Worm (Caenorhabditis elegans) whole organism, young adult: ENCODE data around the gene Y14H12A.1.
A peak's percentile ranks its signal among the peaks of the same experiment; 100 is the strongest.

ENCODE experiments used
- B0261.1 ChIP-seq: sonication (generic microtip); optimal IDR thresholded peaks from 2 replicates; lab custom pipeline; 2016; ENCODE audit warnings: mild to moderate bottlenecking, missing genetic modification characterization, moderate library complexity, missing compliant biosample characterization
- D2030.7 ChIP-seq: fragments of 200-800 bp; sonication (Bioruptor generic); IDR thresholded peaks from 2 replicates; pipeline ENCODE4 v1.3.6; 2022; ENCODE audit warnings: missing genetic modification reagents, missing genetic modification characterization, missing compliant biosample characterization
- F10E7.11 ChIP-seq: sonication (generic microtip); optimal IDR thresholded peaks from 2 replicates; lab custom pipeline; 2017; ENCODE audit warnings: mild to moderate bottlenecking, missing genetic modification characterization, moderate library complexity, missing compliant biosample characterization
- F55B11.4 ChIP-seq: sonication (generic microtip); optimal IDR thresholded peaks from 2 replicates; lab custom pipeline; 2016; ENCODE audit warnings: missing compliant biosample characterization, missing genetic modification characterization, borderline replicate concordance; ENCODE audit not compliant: insufficient read depth
- Y56A3A.18 ChIP-seq: fragments of 200-800 bp; sonication (Bioruptor generic); IDR thresholded peaks from 2 replicates; pipeline ENCODE4 v1.3.6; 2022; ENCODE audit warnings: missing genetic modification reagents, missing genetic modification characterization, missing compliant biosample characterization
- Y79H2A.3 ChIP-seq: fragments of 200-800 bp; sonication (Bioruptor generic); conservative IDR thresholded peaks from 2 replicates; pipeline ENCODE4 v1.3.6; 2022; ENCODE audit warnings: missing genetic modification reagents, missing genetic modification characterization, missing compliant biosample characterization
- attf-3 ChIP-seq: fragments of 200-800 bp; sonication (Bioruptor generic); conservative IDR thresholded peaks from 2 replicates; pipeline ENCODE4 v1.3.6; 2022; ENCODE audit warnings: missing genetic modification reagents, missing genetic modification characterization, missing compliant biosample characterization
- bed-1 ChIP-seq: fragments of 200-800 bp; sonication (Bioruptor generic); IDR thresholded peaks from 2 replicates; pipeline ENCODE4 v1.3.6; 2022; ENCODE audit warnings: missing genetic modification reagents, missing genetic modification characterization, missing compliant biosample characterization
- bed-2 ChIP-seq: fragments of 200-800 bp; sonication (Bioruptor generic); IDR thresholded peaks from 2 replicates; pipeline ENCODE4 v1.3.6; 2022; ENCODE audit warnings: missing genetic modification reagents, missing genetic modification characterization, missing compliant biosample characterization
- ccch-3 ChIP-seq: fragments of 200-800 bp; sonication (Bioruptor generic); optimal IDR thresholded peaks from 2 replicates; lab custom pipeline; 2018; ENCODE audit warnings: mild to moderate bottlenecking, missing genetic modification characterization, missing compliant biosample characterization
- cebp-1 ChIP-seq, 2 experiments: fragments of 200-800 bp in 1 of 2; sonication (Bioruptor generic) in 1 of 2; sonication (generic microtip) in 1 of 2; IDR thresholded peaks in 1 of 2; optimal IDR thresholded peaks in 1 of 2; 2 replicates each; pipeline versions ENCODE4 v1.3.6 to Lab custom; 2017 to 2022; ENCODE audit warnings: missing compliant biosample characterization in 2 of 2, missing genetic modification characterization in 2 of 2, mild to moderate bottlenecking in 1 of 2, missing genetic modification reagents in 1 of 2, moderate library complexity in 1 of 2
- ceh-58 ChIP-seq: fragments of 200-800 bp; sonication (Bioruptor generic); IDR thresholded peaks from 2 replicates; pipeline ENCODE4 v1.3.6; 2022; ENCODE audit warnings: missing genetic modification characterization, missing compliant biosample characterization
- chd-7 ChIP-seq: sonication (generic microtip); optimal IDR thresholded peaks from 2 replicates; lab custom pipeline; 2016; ENCODE audit warnings: mild to moderate bottlenecking, missing genetic modification characterization, moderate library complexity, missing compliant biosample characterization
- dpff-1 ChIP-seq: sonication (generic microtip); optimal IDR thresholded peaks from 2 replicates; lab custom pipeline; 2017; ENCODE audit warnings: mild to moderate bottlenecking, missing genetic modification characterization, missing compliant biosample characterization
- egl-44 ChIP-seq: fragments of 200-800 bp; sonication (Bioruptor generic); IDR thresholded peaks from 2 replicates; pipeline ENCODE4 v1.3.6; 2022; ENCODE audit warnings: missing genetic modification reagents, missing genetic modification characterization, missing compliant biosample characterization
- egrh-3 ChIP-seq: fragments of 200-800 bp; sonication (Bioruptor generic); IDR thresholded peaks from 2 replicates; pipeline ENCODE4 v1.3.6; 2022; ENCODE audit warnings: missing genetic modification reagents, missing genetic modification characterization, missing compliant biosample characterization
- lag-1 ChIP-seq: fragments of 200-800 bp; sonication (Bioruptor generic); IDR thresholded peaks from 2 replicates; pipeline ENCODE4 v1.3.6; 2022; ENCODE audit warnings: missing genetic modification reagents, missing genetic modification characterization, missing compliant biosample characterization
- lin-40 ChIP-seq: sonication (generic microtip); optimal IDR thresholded peaks from 2 replicates; lab custom pipeline; 2016; ENCODE audit warnings: missing genetic modification characterization, mild to moderate bottlenecking, missing compliant biosample characterization, missing genotype, missing genetic modification reagents
- lin-54 ChIP-seq: fragments of 200-800 bp; sonication (Bioruptor generic); optimal IDR thresholded peaks from 2 replicates; lab custom pipeline; 2018; ENCODE audit warnings: mild to moderate bottlenecking, missing genetic modification characterization, missing compliant biosample characterization
- madf-3 ChIP-seq: fragments of 200-800 bp; sonication (Bioruptor generic); IDR thresholded peaks from 2 replicates; pipeline ENCODE4 v1.3.6; 2022; ENCODE audit warnings: missing genetic modification reagents, missing genetic modification characterization, missing compliant biosample characterization
- madf-8 ChIP-seq: fragments of 200-800 bp; sonication (Bioruptor generic); conservative IDR thresholded peaks from 2 replicates; pipeline ENCODE4 v1.3.6; 2022; ENCODE audit warnings: missing genetic modification reagents, missing genetic modification characterization, missing compliant biosample characterization
- mcd-1 ChIP-seq: fragments of 200-800 bp; sonication (Bioruptor generic); IDR thresholded peaks from 2 replicates; pipeline ENCODE4 v1.3.6; 2022; ENCODE audit warnings: missing genetic modification reagents, missing genetic modification characterization, missing compliant biosample characterization
- mxl-1 ChIP-seq: sonication (generic microtip); optimal IDR thresholded peaks from 2 replicates; lab custom pipeline; 2016; ENCODE audit warnings: missing genetic modification characterization, missing compliant biosample characterization
- nhr-80 ChIP-seq: sonication (generic microtip); optimal IDR thresholded peaks from 2 replicates; lab custom pipeline; 2016; ENCODE audit warnings: missing genetic modification characterization, missing compliant biosample characterization
- nhr-90 ChIP-seq: sonication (generic microtip); optimal IDR thresholded peaks from 2 replicates; lab custom pipeline; 2016; ENCODE audit warnings: missing genotype, mild to moderate bottlenecking, missing genetic modification characterization, missing compliant biosample characterization
- repo-1 ChIP-seq: sonication (generic microtip); optimal IDR thresholded peaks from 2 replicates; lab custom pipeline; 2017; ENCODE audit warnings: mild to moderate bottlenecking, missing genetic modification characterization, missing compliant biosample characterization
- sea-2 ChIP-seq: fragments of 200-800 bp; sonication (Bioruptor generic); IDR thresholded peaks from 2 replicates; pipeline ENCODE4 v1.3.6; 2022; ENCODE audit warnings: missing genetic modification characterization, missing compliant biosample characterization
- snpc-1.3 ChIP-seq: sonication (generic microtip); optimal IDR thresholded peaks from 2 replicates; lab custom pipeline; 2017; ENCODE audit warnings: missing genetic modification characterization, mild to moderate bottlenecking, missing compliant biosample characterization, antibody characterized with exemption, moderate library complexity, missing genotype, missing genetic modification reagents; ENCODE audit not compliant: insufficient read depth
- snpc-4 ChIP-seq, 5 experiments: fragments of 150-350 bp in 1 of 5; sonication (generic microtip) in 4 of 5; optimal IDR thresholded peaks; 2 replicates each; lab custom pipeline; 2014 to 2018; ENCODE audit warnings: missing genetic modification characterization in 5 of 5, missing biosample characterization in 3 of 5, antibody characterized with exemption in 2 of 5, mild to moderate bottlenecking in 2 of 5, missing compliant biosample characterization in 2 of 5, missing genotype in 2 of 5, moderate library complexity in 2 of 5, missing genetic modification reagents in 1 of 5
- tbp1 ChIP-seq: fragments of 200-800 bp; sonication (Bioruptor generic); optimal IDR thresholded peaks from 2 replicates; lab custom pipeline; 2018; ENCODE audit warnings: mild to moderate bottlenecking, missing genetic modification characterization, missing compliant biosample characterization
- tlf-1 ChIP-seq: fragments of 200-800 bp; sonication (Bioruptor generic); optimal IDR thresholded peaks from 2 replicates; lab custom pipeline; 2018; ENCODE audit warnings: mild to moderate bottlenecking, missing genetic modification characterization, missing compliant biosample characterization
- unc-62 ChIP-seq: fragments of 150-350 bp; optimal IDR thresholded peaks from 2 replicates; lab custom pipeline; 2014; ENCODE audit warnings: missing biosample characterization, missing genetic modification reagents, missing genetic modification characterization
- zfh-2 ChIP-seq: fragments of 200-800 bp; sonication (Bioruptor generic); conservative IDR thresholded peaks from 2 replicates; pipeline ENCODE4 v1.3.6; 2022; ENCODE audit warnings: missing genetic modification reagents, missing genetic modification characterization, missing compliant biosample characterization
- ztf-18 ChIP-seq: sonication (generic microtip); optimal IDR thresholded peaks from 2 replicates; lab custom pipeline; 2016; ENCODE audit warnings: missing genotype, mild to moderate bottlenecking, missing genetic modification characterization, missing compliant biosample characterization

Y14H12A.1 gene

ce11 chrII:3972153-3972552 lies 20.8 kb upstream of the Y14H12A.1 start, which contains the start of gene K10G6.9:
Gene K10G6.9 (plus strand): TSS chrII:3972262.
- TF ChIP-seq sea-2 (GFP tag; lab: Robert Waterston, UW): no peak
- TF ChIP-seq unc-62 (GFP tag; lab: Kevin White, UChicago): no peak
- TF ChIP-seq Y79H2A.3 (GFP tag; lab: Robert Waterston, UW): 0 out of 2 replicates have a peak, but pooled peaks have one; percentile 70

ce11 chrII:3974953-3975352 lies 18.0 kb upstream of the Y14H12A.1 start, which contains the start of gene cank-26:
Gene cank-26 (minus strand): TSS chrII:3975065.
- TF ChIP-seq repo-1 (tag; lab: Kevin White, UChicago): no peak
- no peak for TF ChIP-seq mxl-1
- no peak for TF ChIP-seq D2030.7 (GFP tag; lab: Robert Waterston, UW)
- no peak for TF ChIP-seq sea-2 (GFP tag; lab: Robert Waterston, UW)
- no peak for TF ChIP-seq Y56A3A.18 (GFP tag; lab: Robert Waterston, UW)
- TF ChIP-seq ceh-58 (GFP tag; lab: Robert Waterston, UW): no peak
- TF ChIP-seq snpc-1.3: no peak
- no peak for TF ChIP-seq mcd-1 (GFP tag; lab: Robert Waterston, UW)
- TF ChIP-seq egrh-3 (GFP tag; lab: Robert Waterston, UW): no peak

- TF ChIP-seq zfh-2: no peak
- no peak for TF ChIP-seq cebp-1 (GFP tag; IDR thresholded peaks at IDR 0.05; lab: Robert Waterston, UW)
- TF ChIP-seq cebp-1 (tag; optimal IDR thresholded peaks at IDR 0.05; lab: Kevin White, UChicago): no peak
- TF ChIP-seq ccch-3 (GFP tag; lab: Kevin White, UChicago): no peak
- no peak for TF ChIP-seq snpc-4 (GFP tag; optimal IDR thresholded peaks at IDR 0.05; lab: Kevin White, UChicago)
- no peak for TF ChIP-seq snpc-4 (tag; optimal IDR thresholded peaks at IDR 0.05; lab: Kevin White, UChicago)
- no peak for TF ChIP-seq F10E7.11 (tag; lab: Kevin White, UChicago)
- no peak for TF ChIP-seq lag-1
- no peak for TF ChIP-seq tlf-1 (GFP tag; lab: Kevin White, UChicago)
- no peak for TF ChIP-seq chd-7 (tag; lab: Kevin White, UChicago)
- TF ChIP-seq ztf-18: no peak
- TF ChIP-seq repo-1 (tag; lab: Kevin White, UChicago): no peak
- TF ChIP-seq madf-3 (GFP tag; lab: Robert Waterston, UW): no peak
Observed at ce11 chrII:3975942-3976341, 17.1 kb upstream of the Y14H12A.1 start, which contains the start of gene dos-2. Gene dos-2 (plus strand): TSS chrII:3976242.

- TF ChIP-seq B0261.1: no peak
- TF ChIP-seq nhr-80 (tag; lab: Kevin White, UChicago): no peak
- no peak for TF ChIP-seq egl-44 (GFP tag; lab: Robert Waterston, UW)
- no peak for TF ChIP-seq bed-2
- no peak for TF ChIP-seq attf-3 (GFP tag; lab: Robert Waterston, UW)
- no peak for TF ChIP-seq mcd-1 (GFP tag; lab: Robert Waterston, UW)
- TF ChIP-seq lin-40 (tag; lab: Kevin White, UChicago): no peak
- no peak for TF ChIP-seq tbp1 (GFP tag; lab: Kevin White, UChicago)
- no peak for TF ChIP-seq lin-54 (GFP tag; lab: Kevin White, UChicago)
- TF ChIP-seq, all 124 proteins: peak for 0
Observed at ce11 chrII:3978198-3978597, 14.8 kb upstream of the Y14H12A.1 start.

- TF ChIP-seq bed-1 (GFP tag; lab: Robert Waterston, UW): no peak
- no peak for TF ChIP-seq F55B11.4 (tag; lab: Kevin White, UChicago)
- TF ChIP-seq dpff-1 (tag; lab: Kevin White, UChicago): no peak
- no peak for TF ChIP-seq madf-8
- TF ChIP-seq nhr-90: no peak
- TF ChIP-seq egrh-3 (GFP tag; lab: Robert Waterston, UW): peak; percentile 15; the same call in 1 of the 2 replicates
- TF ChIP-seq zfh-2: peak; percentile 55; the same call in 1 of the 2 replicates
- TF ChIP-seq, all 124 proteins: peak for 2
Observed at ce11 chrII:3980373-3980772, 12.6 kb upstream of the Y14H12A.1 start.
